Worm (Caenorhabditis elegans): Measurements from ENCODE around the gene ceh-90.

The ceh-90 gene

DNA sequence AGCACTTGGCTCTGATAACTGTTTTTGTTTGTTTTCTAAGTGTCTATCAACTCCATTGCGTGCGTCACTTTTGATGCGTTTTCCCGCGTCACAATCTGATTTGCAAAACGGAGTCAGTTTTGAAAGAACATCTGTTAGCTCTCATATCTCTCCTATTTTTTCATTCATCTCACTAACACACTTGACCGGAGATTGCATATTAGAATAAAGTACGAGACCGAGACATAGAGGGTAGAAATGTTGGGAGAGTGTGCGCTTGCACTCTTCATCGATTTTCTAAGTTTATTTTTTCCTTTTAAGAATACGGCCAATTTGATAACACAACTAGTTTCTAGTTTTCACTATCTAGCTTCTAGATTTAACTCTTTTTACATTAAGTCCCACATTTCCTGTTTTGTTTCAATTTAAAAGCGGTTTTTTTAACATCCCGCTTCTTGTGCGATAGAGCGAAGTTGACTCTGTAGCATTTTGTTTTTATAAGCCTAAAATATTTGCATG, 15.4 kb downstream of the ceh-90 start:
- TF ChIP-seq cebp-1 (GFP tag; IDR thresholded peaks at IDR 0.05) = no peak
- TF ChIP-seq cebp-1 (tag; optimal IDR thresholded peaks at IDR 0.05) = no peak
- TF ChIP-seq attf-6 (GFP tag; IDR thresholded peaks at IDR 0.05) = no peak
- TF ChIP-seq ZK185.1 (tag; optimal IDR thresholded peaks at IDR 0.05; ENCODE audit: poor library complexity, severe bottlenecking) = no peak
- no peak for TF ChIP-seq let-607 (tag; optimal IDR thresholded peaks at IDR 0.05)
- no peak for TF ChIP-seq repo-1 (tag; optimal IDR thresholded peaks at IDR 0.05)
- TF ChIP-seq egrh-3 (GFP tag; IDR thresholded peaks at IDR 0.05) = no peak
- no peak for TF ChIP-seq bed-1 (GFP tag; IDR thresholded peaks at IDR 0.05)
- no peak for TF ChIP-seq akir-1 (GFP tag; optimal IDR thresholded peaks at IDR 0.05)
- TF ChIP-seq zfh-2 (GFP tag; conservative IDR thresholded peaks at IDR 0.05) = no peak
- TF ChIP-seq hrde-1 (tag; optimal IDR thresholded peaks at IDR 0.05; ENCODE audit: borderline replicate concordance) = no peak
- no peak for TF ChIP-seq snpc-4 (GFP tag; optimal IDR thresholded peaks at IDR 0.05)
- no peak for TF ChIP-seq snpc-4 (tag; optimal IDR thresholded peaks at IDR 0.05)
- TF ChIP-seq mes-4 (tag; optimal IDR thresholded peaks at IDR 0.05) = no peak
- no peak for TF ChIP-seq aptf-3 (GFP tag; IDR thresholded peaks at IDR 0.05)
- no peak for TF ChIP-seq ekl-4 (GFP tag; IDR thresholded peaks at IDR 0.05)
- TF ChIP-seq mxl-1 (tag; optimal IDR thresholded peaks at IDR 0.05) = no peak
- no peak for TF ChIP-seq chd-7 (tag; optimal IDR thresholded peaks at IDR 0.05)
- TF ChIP-seq F52B5.7 (tag; optimal IDR thresholded peaks at IDR 0.05) = no peak
- no peak for TF ChIP-seq cebp-2 (GFP tag; IDR thresholded peaks at IDR 0.05)
- TF ChIP-seq B0035.1 (tag; optimal IDR thresholded peaks at IDR 0.05) = no peak
- no peak for TF ChIP-seq tbx-9 (tag; optimal IDR thresholded peaks at IDR 0.05; ENCODE audit: borderline replicate concordance)

DNA sequence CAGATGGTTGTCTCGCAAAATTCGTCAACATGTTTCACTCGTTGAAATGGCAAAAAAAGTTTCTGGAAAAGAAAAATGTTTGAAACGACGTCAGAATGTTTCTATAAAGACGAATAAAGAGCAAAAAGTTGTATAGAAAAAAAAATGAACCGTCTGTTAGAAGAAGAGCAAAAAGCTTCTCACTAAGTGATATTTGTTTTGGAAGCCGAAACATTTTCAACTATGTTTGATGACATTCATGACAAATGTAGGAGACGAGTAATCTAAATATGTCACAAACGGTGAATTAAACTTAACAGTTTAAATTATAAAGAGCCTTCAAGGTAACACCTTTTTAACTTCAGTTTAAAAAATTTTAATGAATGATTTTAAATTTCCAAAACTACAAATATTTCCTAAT, 16.8 kb downstream of the ceh-90 start, which contains the start of gene nkat-1:
Gene nkat-1 (minus strand): TSS at position 101 of the 400 bp plus-strand sequence.
- no peak for TF ChIP-seq F52B5.7 (tag; optimal IDR thresholded peaks at IDR 0.05)
- no peak for TF ChIP-seq fkh-3 (tag; optimal IDR thresholded peaks at IDR 0.05)
- no peak for TF ChIP-seq Y79H2A.3 (GFP tag; conservative IDR thresholded peaks at IDR 0.05)

DNA sequence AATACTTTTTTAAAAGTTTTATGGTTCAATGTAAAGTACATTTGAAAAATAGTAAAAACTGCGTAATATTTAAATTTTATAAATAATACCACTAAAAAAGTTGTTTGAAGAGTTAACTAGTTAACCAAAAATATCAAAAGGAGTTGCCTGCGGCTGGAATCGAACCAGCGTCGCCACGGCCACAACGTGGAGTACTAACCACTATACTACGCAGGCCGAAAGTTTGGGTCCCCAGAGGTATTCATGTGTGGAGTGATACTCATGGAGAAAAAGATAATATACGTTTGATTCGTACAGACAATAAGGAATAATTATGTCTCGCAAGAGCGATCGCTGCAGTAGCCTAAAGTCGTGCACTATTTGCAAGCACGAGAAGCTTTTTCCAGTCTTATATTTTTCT, 20.0 kb downstream of the ceh-90 start:
- peak; percentile 77 for TF ChIP-seq lin-26 (GFP tag; IDR thresholded peaks at IDR 0.05)
- TF ChIP-seq snpc-4 (GFP tag; optimal IDR thresholded peaks at IDR 0.05) = peak; percentile 1
- TF ChIP-seq snpc-4 (tag; optimal IDR thresholded peaks at IDR 0.05) = peak in 1 of 4 experiments; percentile 49
- TF ChIP-seq dox-1 (GFP tag; IDR thresholded peaks at IDR 0.05) = peak; percentile 58
- peak; percentile 90 for TF ChIP-seq pbrm-1 (GFP tag; IDR thresholded peaks at IDR 0.05)
- TF ChIP-seq hmg-1.2 (GFP tag; IDR thresholded peaks at IDR 0.05) = peak; percentile 59
- TF ChIP-seq D2030.7 (GFP tag; IDR thresholded peaks at IDR 0.05) = peak; percentile 88
- peak; percentile 70 for TF ChIP-seq B0261.1 (tag; optimal IDR thresholded peaks at IDR 0.05)
- peak; percentile 52; the same call in 1 of the 2 replicates for TF ChIP-seq nfyb-1 (GFP tag; IDR thresholded peaks at IDR 0.05)
- TF ChIP-seq mcd-1 (GFP tag; IDR thresholded peaks at IDR 0.05) = 0 out of 2 replicates have a peak, but pooled peaks have one; percentile 16
- 0 out of 2 replicates have a peak, but pooled peaks have one; percentile 12 for TF ChIP-seq egrh-3 (GFP tag; IDR thresholded peaks at IDR 0.05)
- peak; percentile 90 for TF ChIP-seq tbp1 (GFP tag; optimal IDR thresholded peaks at IDR 0.05)
- TF ChIP-seq ekl-4 (GFP tag; IDR thresholded peaks at IDR 0.05) = 0 out of 2 replicates have a peak, but pooled peaks have one; percentile 40
- TF ChIP-seq attf-6 (GFP tag; IDR thresholded peaks at IDR 0.05) = 0 out of 2 replicates have a peak, but pooled peaks have one; percentile 34
- 0 out of 2 replicates have a peak, but pooled peaks have one; percentile 29 for TF ChIP-seq madf-6 (GFP tag; IDR thresholded peaks at IDR 0.05)
- peak; percentile 47 for TF ChIP-seq rpc-1 (optimal IDR thresholded peaks at IDR 0.05)
- peak; percentile 67 for TF ChIP-seq rpc-1 (tag; optimal IDR thresholded peaks at IDR 0.05)

Measured in whole organism, young adult.